Fruit fly (Drosophila melanogaster) ovary, adult (tissue): Measurements from ENCODE around the gene CG43896.

Source experiments
- CG17801 ChIP-seq: fragments of 200-800 bp; optimal IDR thresholded peaks from 2 replicates; lab custom pipeline; 2019; ENCODE audit warnings: missing biosample characterization, mild to moderate bottlenecking, missing genetic modification characterization, moderate library complexity; ENCODE audit not compliant: partially characterized antibody

The CG43896 gene

dm6 chr3L:12027929-12028328, 52.0 kb downstream of the CG43896 start:
- TF ChIP-seq CG17801, result no peak

- TF ChIP-seq CG17801, result no peak
Measured at dm6 chr3L:12028534-12029029, 52.7 kb downstream of the CG43896 start.

dm6 chr3L:12030521-12030920, 54.6 kb downstream of the CG43896 start:
- TF ChIP-seq CG17801, result peak; percentile 3

- no peak for TF ChIP-seq CG17801
Measured at dm6 chr3L:12032257-12032656, 56.3 kb downstream of the CG43896 start, which contains the start of gene CG43993. Gene CG43993, plus strand, starts transcription at chr3L:12032557.
